Worm (Caenorhabditis elegans) whole organism, L4 larva: ENCODE measurements around the gene C25H3.10.
A peak's percentile ranks its signal among the peaks of the same experiment; 100 is the strongest.

Source experiments
- F10B5.3 ChIP-seq: sonication (generic microtip); optimal IDR thresholded peaks from 2 replicates; lab custom pipeline; 2016; ENCODE audit warnings: mild to moderate bottlenecking, missing genetic modification characterization, missing compliant biosample characterization
- F37D6.2 ChIP-seq: sonication (generic microtip); optimal IDR thresholded peaks from 2 replicates; lab custom pipeline; 2016; ENCODE audit warnings: mild to moderate bottlenecking, missing genetic modification characterization, missing compliant biosample characterization
- F44E2.7 ChIP-seq: fragments of 200-800 bp; sonication (Bioruptor generic); IDR thresholded peaks from 2 replicates; pipeline ENCODE4 v2.1.2; 2022; ENCODE audit warnings: missing genetic modification characterization, missing compliant biosample characterization
- T20F7.1 ChIP-seq: fragments of 200-800 bp; sonication (Bioruptor generic); optimal IDR thresholded peaks from 2 replicates; lab custom pipeline; 2018; ENCODE audit warnings: mild to moderate bottlenecking, missing genetic modification characterization, missing compliant biosample characterization
- T26A8.4 ChIP-seq: fragments of 200-800 bp; sonication (Bioruptor generic); IDR thresholded peaks from 2 replicates; pipeline ENCODE4 v1.3.6; 2022; ENCODE audit warnings: missing genetic modification characterization, missing compliant biosample characterization
- Y105C5A.15 ChIP-seq: fragments of 200-800 bp; sonication (Bioruptor generic); IDR thresholded peaks from 2 replicates; pipeline ENCODE4 v1.3.6; 2022; ENCODE audit warnings: missing genetic modification characterization, missing compliant biosample characterization
- Y5F2A.4 ChIP-seq: fragments of 200-800 bp; sonication (Bioruptor generic); optimal IDR thresholded peaks from 2 replicates; lab custom pipeline; 2018; ENCODE audit warnings: mild to moderate bottlenecking, missing genetic modification characterization, missing compliant biosample characterization
- aha-1 ChIP-seq: fragments of 150-350 bp; peaks from one replicate; lab custom pipeline; 2014; ENCODE audit warnings: missing biosample characterization, missing genetic modification characterization
- aly-2 ChIP-seq: sonication (generic microtip); optimal IDR thresholded peaks from 2 replicates; lab custom pipeline; 2018; ENCODE audit warnings: missing biosample characterization, missing genetic modification characterization
- ama-1 ChIP-seq: fragments of 150-350 bp; optimal IDR thresholded peaks from 2 replicates; lab custom pipeline; 2014; ENCODE audit warnings: inconsistent platforms, mixed read lengths
- attf-4 ChIP-seq: sonication (generic microtip); optimal IDR thresholded peaks from 3 replicates; lab custom pipeline; 2017; ENCODE audit warnings: missing biosample characterization, missing genetic modification characterization
- ceh-32 ChIP-seq: sonication (generic microtip); optimal IDR thresholded peaks from 2 replicates; lab custom pipeline; 2016; ENCODE audit warnings: mild to moderate bottlenecking, missing genetic modification characterization, missing compliant biosample characterization; ENCODE audit not compliant: poor library complexity
- ceh-82 ChIP-seq: sonication (generic microtip); optimal IDR thresholded peaks from 2 replicates; lab custom pipeline; 2017; ENCODE audit warnings: missing biosample characterization, missing genetic modification characterization
- ctbp-1 ChIP-seq: fragments of 200-800 bp; sonication (Bioruptor generic); IDR thresholded peaks from 2 replicates; pipeline ENCODE4 v1.3.6; 2022; ENCODE audit warnings: missing genetic modification reagents, missing genetic modification characterization, missing compliant biosample characterization
- daf-16 ChIP-seq, 3 experiments: sonication (generic microtip); optimal IDR thresholded peaks; 2 replicates each; lab custom pipeline; 2016 to 2017; ENCODE audit warnings: missing genetic modification characterization in 3 of 3, missing genetic modification reagents in 3 of 3, mild to moderate bottlenecking in 2 of 3, missing compliant biosample characterization in 2 of 3, missing biosample characterization in 1 of 3, moderate library complexity in 1 of 3
- dpl-1 ChIP-seq: fragments of 150-350 bp; optimal IDR thresholded peaks from 2 replicates; lab custom pipeline; 2014; ENCODE audit warnings: missing biosample characterization, missing genetic modification reagents, missing genetic modification characterization
- egl-27 ChIP-seq: sonication (generic microtip); optimal IDR thresholded peaks from 3 replicates; lab custom pipeline; 2017; ENCODE audit warnings: missing biosample characterization, missing genetic modification reagents, missing genetic modification characterization
- egl-43 ChIP-seq: fragments of 200-800 bp; sonication (Bioruptor generic); IDR thresholded peaks from 2 replicates; pipeline ENCODE4 v1.3.6; 2022; ENCODE audit warnings: missing genetic modification reagents, missing genetic modification characterization, missing compliant biosample characterization
- fos-1 ChIP-seq: fragments of 150-350 bp; optimal IDR thresholded peaks from 2 replicates; lab custom pipeline; 2014; ENCODE audit warnings: missing biosample characterization, missing genetic modification characterization
- gei-8 ChIP-seq: fragments of 200-800 bp; sonication (Bioruptor generic); optimal IDR thresholded peaks from 2 replicates; lab custom pipeline; 2018; ENCODE audit warnings: mild to moderate bottlenecking, missing genetic modification characterization, missing compliant biosample characterization
- hlh-11 ChIP-seq: fragments of 200-800 bp; sonication (Bioruptor generic); optimal IDR thresholded peaks from 2 replicates; lab custom pipeline; 2018; ENCODE audit warnings: mild to moderate bottlenecking, missing genetic modification characterization, missing compliant biosample characterization
- lim-7 ChIP-seq: fragments of 200-800 bp; sonication (Bioruptor generic); IDR thresholded peaks from 2 replicates; pipeline ENCODE4 v1.3.6; 2022; ENCODE audit warnings: missing genetic modification characterization, missing compliant biosample characterization
- lin-1 ChIP-seq: fragments of 200-800 bp; sonication (Bioruptor generic); IDR thresholded peaks from 2 replicates; pipeline ENCODE4 v1.3.6; 2022; ENCODE audit warnings: missing genetic modification reagents, missing genetic modification characterization, missing compliant biosample characterization
- lin-13 ChIP-seq: fragments of 150-350 bp; optimal IDR thresholded peaks from 2 replicates; lab custom pipeline; 2014; ENCODE audit warnings: missing biosample characterization, missing genetic modification reagents, missing genetic modification characterization
- lin-29 ChIP-seq: fragments of 200-800 bp; sonication (Bioruptor generic); IDR thresholded peaks from 2 replicates; pipeline ENCODE4 v1.3.6; 2022; ENCODE audit warnings: missing genetic modification reagents, missing genetic modification characterization, missing compliant biosample characterization
- lin-38 ChIP-seq: fragments of 200-800 bp; sonication (Bioruptor generic); IDR thresholded peaks from 2 replicates; pipeline ENCODE4 v1.3.6; 2022; ENCODE audit warnings: missing genetic modification reagents, missing genetic modification characterization, missing compliant biosample characterization
- madf-9 ChIP-seq: fragments of 200-800 bp; sonication (Bioruptor generic); conservative IDR thresholded peaks from 2 replicates; pipeline ENCODE4 v1.3.6; 2022; ENCODE audit warnings: missing genetic modification reagents, missing genetic modification characterization, missing compliant biosample characterization
- mdt-29 ChIP-seq: fragments of 200-800 bp; sonication (Bioruptor generic); IDR thresholded peaks from 2 replicates; pipeline ENCODE4 v1.3.6; 2022; ENCODE audit warnings: missing genetic modification reagents, missing genetic modification characterization, missing compliant biosample characterization
- mep-1 ChIP-seq: fragments of 150-350 bp; sonication (generic microtip); optimal IDR thresholded peaks from 3 replicates; lab custom pipeline; 2014; ENCODE audit warnings: missing biosample characterization, missing genetic modification characterization
- nhr-11 ChIP-seq: fragments of 150-350 bp; optimal IDR thresholded peaks from 2 replicates; lab custom pipeline; 2014; ENCODE audit warnings: missing biosample characterization, missing genetic modification characterization
- nhr-237 ChIP-seq: sonication (generic microtip); optimal IDR thresholded peaks from 2 replicates; lab custom pipeline; 2017; ENCODE audit warnings: missing biosample characterization, missing genetic modification characterization
- nhr-25 ChIP-seq: sonication (generic microtip); optimal IDR thresholded peaks from 2 replicates; lab custom pipeline; 2017; ENCODE audit warnings: missing genetic modification characterization, mild to moderate bottlenecking, missing compliant biosample characterization, antibody characterized with exemption, moderate library complexity, borderline replicate concordance; ENCODE audit not compliant: insufficient read depth
- nhr-28 ChIP-seq: fragments of 150-350 bp; optimal IDR thresholded peaks from 2 replicates; lab custom pipeline; 2014; ENCODE audit warnings: missing biosample characterization, missing genetic modification characterization
- nhr-41 ChIP-seq: fragments of 200-800 bp; sonication (Bioruptor generic); IDR thresholded peaks from 2 replicates; pipeline ENCODE4 v1.3.6; 2022; ENCODE audit warnings: missing genetic modification reagents, missing genetic modification characterization, missing compliant biosample characterization
- nhr-6 ChIP-seq: fragments of 150-350 bp; optimal IDR thresholded peaks from 2 replicates; lab custom pipeline; 2014; ENCODE audit warnings: missing biosample characterization, missing genetic modification characterization
- nhr-77 ChIP-seq: fragments of 150-350 bp; optimal IDR thresholded peaks from 2 replicates; lab custom pipeline; 2014; ENCODE audit warnings: missing biosample characterization, missing genetic modification characterization
- pqm-1 ChIP-seq: sonication (generic microtip); optimal IDR thresholded peaks from 2 replicates; lab custom pipeline; 2017; ENCODE audit warnings: missing biosample characterization, missing genetic modification characterization
- sdz-12 ChIP-seq: fragments of 200-800 bp; sonication (Bioruptor generic); optimal IDR thresholded peaks from 2 replicates; lab custom pipeline; 2018; ENCODE audit warnings: mild to moderate bottlenecking, missing genetic modification characterization, missing compliant biosample characterization
- set-16 ChIP-seq: fragments of 200-800 bp; sonication (Bioruptor generic); IDR thresholded peaks from 2 replicates; pipeline ENCODE4 v1.3.6; 2022; ENCODE audit warnings: missing genetic modification reagents, missing genetic modification characterization, missing compliant biosample characterization
- skn-1 ChIP-seq: fragments of 150-350 bp; optimal IDR thresholded peaks from 2 replicates; lab custom pipeline; 2014; ENCODE audit warnings: missing biosample characterization, missing genetic modification characterization
- spr-3 ChIP-seq: fragments of 200-800 bp; sonication (Bioruptor generic); optimal IDR thresholded peaks from 2 replicates; lab custom pipeline; 2018; ENCODE audit warnings: mild to moderate bottlenecking, missing genetic modification characterization, missing compliant biosample characterization
- unc-130 ChIP-seq: sonication (generic microtip); optimal IDR thresholded peaks from 2 replicates; lab custom pipeline; 2016; ENCODE audit warnings: missing genetic modification reagents, missing genetic modification characterization, missing compliant biosample characterization
- unc-62 ChIP-seq, 3 experiments: fragments of 150-350 bp in 1 of 3; sonication (generic microtip); optimal IDR thresholded peaks in 2 of 3; peaks in 1 of 3; 1 replicate in 1 of 3; 2 replicates in 2 of 3; lab custom pipeline; 2014 to 2017; ENCODE audit warnings: missing biosample characterization in 3 of 3, missing genetic modification characterization in 3 of 3, missing genetic modification reagents in 3 of 3, missing genotype in 1 of 3
- zfp-2 ChIP-seq: sonication (generic microtip); optimal IDR thresholded peaks from 2 replicates; lab custom pipeline; 2016; ENCODE audit warnings: mild to moderate bottlenecking, missing genetic modification characterization, missing compliant biosample characterization

The C25H3.10 gene

DNA sequence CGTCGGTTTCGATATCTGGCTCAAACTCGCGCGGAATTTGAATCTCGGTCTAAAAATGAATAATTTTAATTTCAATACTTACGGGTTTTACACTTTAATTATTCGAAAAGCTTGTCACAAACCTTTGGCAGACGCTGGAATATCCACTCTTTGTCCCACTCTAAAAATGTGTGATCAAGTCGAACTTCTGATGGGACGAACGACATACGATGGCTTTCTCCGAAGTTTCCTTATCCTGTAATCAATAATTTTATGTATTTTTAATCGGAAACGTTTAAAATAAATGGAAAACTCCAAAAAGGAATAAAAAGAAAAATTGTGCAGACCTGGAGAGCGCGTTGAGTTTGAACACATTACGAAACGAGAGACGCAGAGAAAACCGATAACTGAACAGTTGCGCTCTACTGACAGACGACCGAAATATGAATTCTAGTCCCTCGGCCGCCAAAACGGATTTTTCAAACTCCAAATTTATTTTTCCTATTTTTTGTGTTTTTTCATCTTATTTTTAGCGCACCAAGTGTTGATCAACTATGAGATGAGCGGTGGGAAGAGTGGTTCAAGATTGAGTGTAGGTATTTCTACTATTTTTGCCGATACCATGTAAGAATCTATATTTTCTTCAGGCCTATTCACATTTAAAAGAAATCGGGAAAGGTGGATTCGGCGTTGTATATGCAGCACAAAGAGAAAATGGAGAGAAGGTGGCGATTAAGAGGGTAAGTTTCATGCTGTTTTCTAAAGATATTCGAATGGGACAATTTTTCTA lies 49.3 kb downstream of the C25H3.10 start, which contains the start of the genes sam-4, F59E12.17 and zyg-1 (continued):
- TF ChIP-seq lin-38 (GFP tag; lab: Robert Waterston, UW), result peak; percentile 92
- no peak for TF ChIP-seq F44E2.7 (GFP tag; lab: Robert Waterston, UW)
- peak; percentile 74 for TF ChIP-seq dpl-1 (GFP tag; lab: Kevin White, UChicago)
- TF ChIP-seq lin-1, result no peak
- no peak for TF ChIP-seq zfp-2 (tag; lab: Kevin White, UChicago)
- TF ChIP-seq daf-16 (GFP tag; optimal IDR thresholded peaks at IDR 0.05; lab: Kevin White, UChicago), result no peak
- no peak for TF ChIP-seq daf-16 (tag; optimal IDR thresholded peaks at IDR 0.05; lab: Kevin White, UChicago)
- no peak for TF ChIP-seq mdt-29
- TF ChIP-seq egl-43 (GFP tag; lab: Robert Waterston, UW), result no peak
- TF ChIP-seq set-16, result no peak
- no peak for TF ChIP-seq ceh-82
- no peak for TF ChIP-seq sdz-12 (GFP tag; lab: Kevin White, UChicago)
- TF ChIP-seq lin-29 (GFP tag; lab: Robert Waterston, UW), result no peak
- TF ChIP-seq fos-1, result no peak
- TF ChIP-seq nhr-237 (tag; lab: Kevin White, UChicago), result no peak
- no peak for TF ChIP-seq Y105C5A.15 (GFP tag; lab: Robert Waterston, UW)
- TF ChIP-seq hlh-11 (tag; lab: Kevin White, UChicago), result peak; percentile 8
- no peak for TF ChIP-seq nhr-25 (tag; lab: Kevin White, UChicago)
- TF ChIP-seq madf-9, result no peak
- TF ChIP-seq nhr-28 (tag; lab: Kevin White, UChicago), result peak; percentile 52
- no peak for TF ChIP-seq ama-1 (lab: Kevin White, UChicago)
- no peak for TF ChIP-seq T26A8.4 (GFP tag; lab: Robert Waterston, UW)
- no peak for TF ChIP-seq skn-1 (tag; lab: Kevin White, UChicago)
- no peak for TF ChIP-seq egl-27 (tag; lab: Kevin White, UChicago)
- TF ChIP-seq spr-3 (GFP tag; lab: Kevin White, UChicago), result no peak
- TF ChIP-seq attf-4, result no peak
- TF ChIP-seq unc-130 (GFP tag; lab: Kevin White, UChicago), result peak; percentile 88
- TF ChIP-seq nhr-6 (tag; lab: Kevin White, UChicago), result peak; percentile 77
- no peak for TF ChIP-seq lim-7 (GFP tag; lab: Robert Waterston, UW)
- TF ChIP-seq aha-1, result peak; percentile 50
- no peak for TF ChIP-seq lin-13 (GFP tag; lab: Kevin White, UChicago)
- TF ChIP-seq nhr-41 (GFP tag; lab: Robert Waterston, UW), result no peak
- no peak for TF ChIP-seq pqm-1 (tag; lab: Kevin White, UChicago)
- TF ChIP-seq, all 104 proteins: peak for 21

DNA sequence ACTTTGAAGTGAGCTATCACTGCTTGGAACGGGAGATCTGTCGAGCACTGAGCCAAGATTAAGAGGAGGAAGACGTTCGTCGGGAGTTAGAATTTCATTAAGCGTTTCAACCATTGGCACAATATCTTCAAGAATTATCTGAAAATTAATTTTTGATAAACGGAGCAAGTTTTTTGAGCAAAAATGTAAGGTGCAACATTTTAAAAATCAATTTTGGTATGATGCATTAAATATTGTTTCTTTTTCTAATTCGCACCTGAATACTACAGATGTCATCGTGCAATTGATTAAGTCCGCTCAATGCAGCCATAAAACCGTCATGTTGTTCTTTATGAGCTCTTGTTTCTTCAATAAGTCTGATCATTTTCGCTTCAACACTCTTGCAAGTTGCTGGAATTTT lies 50.5 kb downstream of the C25H3.10 start, which contains the start of gene ddl-1:
TSS of gene ddl-1 (minus strand) at position 101 of the 400 bp plus-strand sequence.
- TF ChIP-seq mep-1 (tag; lab: Kevin White, UChicago), result no peak
- TF ChIP-seq ceh-32, result no peak
- TF ChIP-seq ctbp-1, result no peak
- TF ChIP-seq aha-1, result no peak
- no peak for TF ChIP-seq F37D6.2 (tag; lab: Kevin White, UChicago)
- no peak for TF ChIP-seq lim-7 (GFP tag; lab: Robert Waterston, UW)
- no peak for TF ChIP-seq spr-3 (GFP tag; lab: Kevin White, UChicago)
- no peak for TF ChIP-seq Y5F2A.4 (GFP tag; lab: Kevin White, UChicago)
- TF ChIP-seq attf-4, result no peak
- no peak for TF ChIP-seq nhr-77
- TF ChIP-seq mdt-29, result no peak
- no peak for TF ChIP-seq nhr-11
- TF ChIP-seq nhr-6 (tag; lab: Kevin White, UChicago), result no peak
- no peak for TF ChIP-seq F10B5.3
- TF ChIP-seq daf-16 (GFP tag; optimal IDR thresholded peaks at IDR 0.05; lab: Kevin White, UChicago), result no peak
- no peak for TF ChIP-seq daf-16 (tag; optimal IDR thresholded peaks at IDR 0.05; lab: Kevin White, UChicago)
- no peak for TF ChIP-seq T20F7.1 (GFP tag; lab: Kevin White, UChicago)
- TF ChIP-seq unc-62 (GFP tag; optimal IDR thresholded peaks at IDR 0.05 in 1 of 2; lab: Kevin White, UChicago), result no peak
- TF ChIP-seq unc-62 (tag; optimal IDR thresholded peaks at IDR 0.05; lab: Kevin White, UChicago), result no peak
- no peak for TF ChIP-seq gei-8
- TF ChIP-seq aly-2 (tag; lab: Kevin White, UChicago), result no peak
